Fruit fly (Drosophila melanogaster) whole organism, pupa: ENCODE measurements around the gene CG7332.

ENCODE experiments used
- CG10348 ChIP-seq: fragments of 200-800 bp; sonication (Bioruptor generic); IDR thresholded peaks from 2 replicates; pipeline ENCODE4 v1.3.6; 2022; ENCODE audit warnings: missing biosample characterization, missing genetic modification characterization
- CG14655 ChIP-seq: fragments of 200-800 bp; sonication (Bioruptor generic); optimal IDR thresholded peaks from 3 replicates; lab custom pipeline; 2017; ENCODE audit warnings: mild to moderate bottlenecking, missing biosample characterization, missing genetic modification reagents, missing genetic modification characterization
- CG15710 ChIP-seq: fragments of 200-800 bp; sonication (Bioruptor generic); optimal IDR thresholded peaks from 2 replicates; lab custom pipeline; 2018; ENCODE audit warnings: missing biosample characterization, mild to moderate bottlenecking, missing genetic modification characterization, moderate library complexity
- CG17806 ChIP-seq: fragments of 200-800 bp; sonication (Bioruptor generic); optimal IDR thresholded peaks from 2 replicates; lab custom pipeline; 2018; ENCODE audit warnings: missing biosample characterization, mild to moderate bottlenecking, missing genetic modification characterization, moderate library complexity
- CG32121 ChIP-seq: fragments of 200-800 bp; sonication (Bioruptor generic); IDR thresholded peaks from 2 replicates; pipeline ENCODE4 v1.3.6; 2022; ENCODE audit warnings: missing biosample characterization, missing genetic modification characterization
- CG34367 ChIP-seq: fragments of 200-800 bp; sonication (Bioruptor generic); optimal IDR thresholded peaks from 2 replicates; lab custom pipeline; 2018; ENCODE audit warnings: missing biosample characterization, mild to moderate bottlenecking, missing genetic modification characterization
- CG4496 ChIP-seq: fragments of 200-800 bp; sonication (Bioruptor generic); IDR thresholded peaks from 3 replicates; pipeline ENCODE4 v1.3.6; 2022; ENCODE audit warnings: missing biosample characterization, missing genetic modification characterization
- CG8301 ChIP-seq: fragments of 200-800 bp; sonication (Bioruptor generic); optimal IDR thresholded peaks from 2 replicates; lab custom pipeline; 2018; ENCODE audit warnings: missing biosample characterization, mild to moderate bottlenecking, missing genetic modification characterization
- CG9948 ChIP-seq: fragments of 200-800 bp; sonication (Bioruptor generic); optimal IDR thresholded peaks from 2 replicates; lab custom pipeline; 2018; ENCODE audit warnings: missing biosample characterization, mild to moderate bottlenecking, missing genetic modification characterization, moderate library complexity
- Pif1A ChIP-seq: fragments of 200-800 bp; sonication (Bioruptor generic); optimal IDR thresholded peaks from 3 replicates; lab custom pipeline; 2016; ENCODE audit warnings: missing biosample characterization, missing genetic modification characterization
- Snoo ChIP-seq: fragments of 200-800 bp; sonication (Bioruptor generic); optimal IDR thresholded peaks from 3 replicates; lab custom pipeline; 2017; ENCODE audit warnings: missing biosample characterization, mild to moderate bottlenecking, missing genetic modification characterization, inconsistent platforms
- rn ChIP-seq: fragments of 200-800 bp; sonication (Bioruptor generic); IDR thresholded peaks from 2 replicates; pipeline ENCODE4 v1.3.6; 2022; ENCODE audit warnings: missing biosample characterization, missing genetic modification characterization

dm6 chrX:18923531-18923930, 39.2 kb downstream of the CG7332 start:
- TF ChIP-seq CG9948 (tag; lab: Kevin White, UChicago) (peak; percentile 78), CG17806 (tag; lab: Kevin White, UChicago) (peak; percentile 77), CG8301 (peak; percentile 70), rn (GFP tag; lab: Robert Waterston, UW) (peak; percentile 49; the same call in 1 of the 2 replicates), CG4496 (peak; percentile 88), Pif1A (peak; percentile 74), Snoo (tag; lab: Kevin White, UChicago) (peak; percentile 31), CG32121 (GFP tag; lab: Robert Waterston, UW) (peak; percentile 34; the same call in 1 of the 2 replicates), CG15710 (tag; lab: Kevin White, UChicago) (peak; percentile 77), CG34367 (tag; lab: Kevin White, UChicago) (peak; percentile 80), CG14655 (GFP tag; lab: Kevin White, UChicago) (peak; percentile 77), CG10348 (GFP tag; lab: Robert Waterston, UW) (no peak)
